Worm (Caenorhabditis elegans): ENCODE measurements around the gene unc-71.

- TF ChIP-seq ama-1 (optimal IDR thresholded peaks at IDR 0.05) (no peak), ets-7 (tag; optimal IDR thresholded peaks at IDR 0.05) (no peak), flt-1 (GFP tag; IDR thresholded peaks at IDR 0.05) (no peak), F13C5.2 (tag; optimal IDR thresholded peaks at IDR 0.05) (no peak), hmg-4 (GFP tag; optimal IDR thresholded peaks at IDR 0.05) (no peak), tbx-11 (GFP tag; IDR thresholded peaks at IDR 0.05) (no peak), pes-1 (GFP tag; IDR thresholded peaks at IDR 0.05) (no peak), ceh-13 (GFP tag; optimal IDR thresholded peaks at IDR 0.05) (no peak), tra-4 (tag; optimal IDR thresholded peaks at IDR 0.05) (no peak), tbx-37 (GFP tag; conservative IDR thresholded peaks at IDR 0.05) (no peak), B0310.2 (tag; optimal IDR thresholded peaks at IDR 0.05) (no peak), aly-1 (tag; optimal IDR thresholded peaks at IDR 0.05) (no peak)
Measured at ce11 chrIII:12931786-12932427, 40.4 kb upstream of the unc-71 start, which contains the start of gene rbm-7.

Data from whole organism, early embryonic.